Worm (Caenorhabditis elegans): ENCODE measurements around the gene cut-5.
A peak's percentile ranks its signal among the peaks of the same experiment; 100 is the strongest.

cut-5 gene

ce11 chrX:10301920-10302319 lies 36.1 kb downstream of the cut-5 start:
- no peak for TF ChIP-seq let-607 (tag; optimal IDR thresholded peaks at IDR 0.05)
- TF ChIP-seq ceh-100 (GFP tag; IDR thresholded peaks at IDR 0.05) = no peak
- no peak for TF ChIP-seq rcor-1 (GFP tag; IDR thresholded peaks at IDR 0.05)
- no peak for TF ChIP-seq hlh-12 (tag; optimal IDR thresholded peaks at IDR 0.05)
- TF ChIP-seq snpc-4 (GFP tag; optimal IDR thresholded peaks at IDR 0.05) = no peak
- TF ChIP-seq snpc-4 (tag; optimal IDR thresholded peaks at IDR 0.05) = no peak
- no peak for TF ChIP-seq akir-1 (GFP tag; optimal IDR thresholded peaks at IDR 0.05)
- no peak for TF ChIP-seq F39B2.1 (GFP tag; IDR thresholded peaks at IDR 0.05)
- no peak for TF ChIP-seq hmg-1.2 (GFP tag; IDR thresholded peaks at IDR 0.05)
- no peak for TF ChIP-seq Y79H2A.3 (GFP tag; conservative IDR thresholded peaks at IDR 0.05)
- no peak for TF ChIP-seq lsy-27 (tag; optimal IDR thresholded peaks at IDR 0.05; ENCODE audit: borderline replicate concordance, insufficient read depth)
- no peak for TF ChIP-seq fkh-3 (tag; optimal IDR thresholded peaks at IDR 0.05)
- TF ChIP-seq ztf-25 (GFP tag; IDR thresholded peaks at IDR 0.05) = no peak
- TF ChIP-seq zim-3 (tag; optimal IDR thresholded peaks at IDR 0.05) = no peak
- TF ChIP-seq unc-130 (GFP tag; optimal IDR thresholded peaks at IDR 0.05) = no peak
- no peak for TF ChIP-seq efl-1 (GFP tag; optimal IDR thresholded peaks at IDR 0.05)
- TF ChIP-seq him-1 (tag; optimal IDR thresholded peaks at IDR 0.05) = no peak
- no peak for TF ChIP-seq madf-3 (GFP tag; IDR thresholded peaks at IDR 0.05)
- TF ChIP-seq aptf-3 (GFP tag; IDR thresholded peaks at IDR 0.05) = no peak
- no peak for TF ChIP-seq ceh-40 (GFP tag; IDR thresholded peaks at IDR 0.05)

ce11 chrX:10298932-10299331 lies 39.1 kb downstream of the cut-5 start:
- peak; percentile 88 for TF ChIP-seq lin-26 (GFP tag; IDR thresholded peaks at IDR 0.05)
- TF ChIP-seq egl-44 (GFP tag; IDR thresholded peaks at IDR 0.05) = 0 out of 2 replicates have a peak, but pooled peaks have one; percentile 4
- 0 out of 2 replicates have a peak, but pooled peaks have one; percentile 58 for TF ChIP-seq nhr-120 (GFP tag; IDR thresholded peaks at IDR 0.05)
- TF ChIP-seq tbp1 (GFP tag; optimal IDR thresholded peaks at IDR 0.05) = peak; percentile 85
- peak; percentile 31; the same call in 1 of the 2 replicates for TF ChIP-seq ceh-100 (GFP tag; IDR thresholded peaks at IDR 0.05)
- peak; percentile 61 for TF ChIP-seq rcor-1 (GFP tag; IDR thresholded peaks at IDR 0.05)
- TF ChIP-seq ztf-25 (GFP tag; IDR thresholded peaks at IDR 0.05) = peak; percentile 57; the same call in 1 of the 2 replicates
- peak; percentile 35 for TF ChIP-seq rpc-1 (optimal IDR thresholded peaks at IDR 0.05)
- TF ChIP-seq rpc-1 (tag; optimal IDR thresholded peaks at IDR 0.05) = peak; percentile 62
- 0 out of 2 replicates have a peak, but pooled peaks have one; percentile 14 for TF ChIP-seq mcd-1 (GFP tag; IDR thresholded peaks at IDR 0.05)
- TF ChIP-seq cebp-2 (GFP tag; IDR thresholded peaks at IDR 0.05) = 0 out of 2 replicates have a peak, but pooled peaks have one; percentile 62
- peak; percentile 58 for TF ChIP-seq B0261.1 (tag; optimal IDR thresholded peaks at IDR 0.05)

ce11 chrX:10297410-10297809 lies 40.6 kb downstream of the cut-5 start:
- TF ChIP-seq aptf-2 (GFP tag; conservative IDR thresholded peaks at IDR 0.05) = no peak
- no peak for TF ChIP-seq sea-2 (GFP tag; IDR thresholded peaks at IDR 0.05)
- no peak for TF ChIP-seq F49E8.2 (tag; optimal IDR thresholded peaks at IDR 0.05; ENCODE audit: insufficient read depth)
- no peak for TF ChIP-seq rcor-1 (GFP tag; IDR thresholded peaks at IDR 0.05)
- no peak for TF ChIP-seq lin-26 (GFP tag; IDR thresholded peaks at IDR 0.05)
- TF ChIP-seq F22D6.2 (tag; optimal IDR thresholded peaks at IDR 0.05) = no peak
- no peak for TF ChIP-seq ceh-79 (tag; optimal IDR thresholded peaks at IDR 0.05)
- no peak for TF ChIP-seq T07F8.4 (tag; optimal IDR thresholded peaks at IDR 0.05)
- no peak for TF ChIP-seq F57A8.1 (GFP tag; optimal IDR thresholded peaks at IDR 0.05)
- no peak for TF ChIP-seq hlh-12 (tag; optimal IDR thresholded peaks at IDR 0.05)
- TF ChIP-seq F10E7.11 (tag; optimal IDR thresholded peaks at IDR 0.05) = no peak
- no peak for TF ChIP-seq tbp1 (GFP tag; optimal IDR thresholded peaks at IDR 0.05)
- TF ChIP-seq tbx-9 (tag; optimal IDR thresholded peaks at IDR 0.05; ENCODE audit: borderline replicate concordance) = no peak

All from whole organism, young adult.